Fruit fly (Drosophila melanogaster) whole organism, embryonic: Measurements from ENCODE around the gene Ir94d.

Experiments
- Ada2b ChIP-seq: fragments of 200-800 bp; sonication (Bioruptor generic); IDR thresholded peaks from 2 replicates; pipeline ENCODE4 v1.3.6; 2022; ENCODE audit warnings: missing biosample characterization, missing genetic modification characterization
- CG10431 ChIP-seq: fragments of 200-800 bp; sonication (Bioruptor generic); optimal IDR thresholded peaks from 3 replicates; lab custom pipeline; 2018; ENCODE audit warnings: missing biosample characterization, mild to moderate bottlenecking, missing genetic modification characterization
- CG10979 ChIP-seq: fragments of 200-800 bp; sonication (Bioruptor generic); optimal IDR thresholded peaks from 2 replicates; lab custom pipeline; 2018; ENCODE audit warnings: missing biosample characterization, mild to moderate bottlenecking, missing genetic modification characterization, moderate library complexity
- CG11696 ChIP-seq: fragments of 200-800 bp; sonication (Bioruptor generic); IDR thresholded peaks from 2 replicates; pipeline ENCODE4 v1.3.6; 2022; ENCODE audit warnings: missing biosample characterization, missing genetic modification characterization
- CG32532 ChIP-seq: fragments of 200-800 bp; sonication (Bioruptor generic); IDR thresholded peaks from 2 replicates; pipeline ENCODE4 v1.3.6; 2022; ENCODE audit warnings: missing biosample characterization, missing genetic modification characterization
- CG9876 ChIP-seq: fragments of 200-800 bp; sonication (Bioruptor generic); optimal IDR thresholded peaks from 2 replicates; lab custom pipeline; 2016; ENCODE audit warnings: missing biosample characterization, missing genetic modification characterization
- Gug ChIP-seq: fragments of 200-800 bp; sonication (Bioruptor generic); IDR thresholded peaks from 4 replicates; pipeline ENCODE4 v1.3.6; 2022; ENCODE audit warnings: missing biosample characterization, missing genetic modification characterization
- HmgZ ChIP-seq: fragments of 200-800 bp; sonication (Bioruptor generic); optimal IDR thresholded peaks from 2 replicates; lab custom pipeline; 2018; ENCODE audit warnings: missing biosample characterization, mild to moderate bottlenecking, missing genetic modification characterization
- Med ChIP-seq: fragments of 200-800 bp; sonication (Bioruptor generic); peaks from one replicate; lab custom pipeline; 2016; ENCODE audit warnings: missing biosample characterization, missing genetic modification characterization, mild to moderate bottlenecking, inconsistent platforms, moderate library complexity
- emc ChIP-seq: fragments of 200-800 bp; sonication (Bioruptor generic); optimal IDR thresholded peaks from 2 replicates; lab custom pipeline; 2016; ENCODE audit warnings: missing biosample characterization, missing genetic modification characterization
- gt ChIP-seq: fragments of 200-800 bp; sonication (Bioruptor generic); IDR thresholded peaks from 2 replicates; pipeline ENCODE4 v1.3.6; 2022; ENCODE audit warnings: missing biosample characterization, missing genetic modification characterization
- pho ChIP-seq: fragments of 200-800 bp; sonication (Bioruptor generic); optimal IDR thresholded peaks from 2 replicates; lab custom pipeline; 2016; ENCODE audit warnings: missing biosample characterization, missing genetic modification characterization
- psq ChIP-seq: fragments of 200-800 bp; sonication (Bioruptor generic); optimal IDR thresholded peaks from 2 replicates; lab custom pipeline; 2017; ENCODE audit warnings: missing biosample characterization, missing genetic modification characterization

- no peak for TF ChIP-seq psq (GFP tag; lab: Kevin White, UChicago)
- TF ChIP-seq gt (GFP tag; lab: Robert Waterston, UW): no peak
- TF ChIP-seq emc (GFP tag; lab: Kevin White, UChicago): no peak
- TF ChIP-seq CG32532 (GFP tag; lab: Robert Waterston, UW): no peak
- no peak for TF ChIP-seq Med (GFP tag; lab: Kevin White, UChicago)
- TF ChIP-seq HmgZ (tag; lab: Kevin White, UChicago): no peak
- no peak for TF ChIP-seq CG10979 (tag; lab: Kevin White, UChicago)
- TF ChIP-seq CG11696 (GFP tag; lab: Robert Waterston, UW): no peak
- TF ChIP-seq Gug: no peak
- no peak for TF ChIP-seq pho
- TF ChIP-seq CG10431: no peak
- no peak for TF ChIP-seq CG9876
- no peak for TF ChIP-seq Ada2b
These were observed 2.9 kb upstream of the Ir94d start for dm6 chr3R:23399679-23400078.
